Worm (Caenorhabditis elegans): ENCODE data around the gene srg-22.

ce11 chrII:3065086-3065485, 28.2 kb downstream of the srg-22 start:
- TF ChIP-seq lsy-12 (tag; optimal IDR thresholded peaks at IDR 0.05) (no peak), pha-4 (tag; optimal IDR thresholded peaks at IDR 0.05) (no peak), nhr-237 (tag; optimal IDR thresholded peaks at IDR 0.05) (no peak), nhr-77 (tag; optimal IDR thresholded peaks at IDR 0.05) (no peak), aly-2 (tag; optimal IDR thresholded peaks at IDR 0.05) (no peak), ceh-82 (tag; optimal IDR thresholded peaks at IDR 0.05) (no peak), nhr-23 (tag; optimal IDR thresholded peaks at IDR 0.05) (no peak), lin-15B (tag; optimal IDR thresholded peaks at IDR 0.05) (no peak), skn-1 (tag; optimal IDR thresholded peaks at IDR 0.05) (no peak), elt-1 (tag; optimal IDR thresholded peaks at IDR 0.05) (no peak), daf-12 (tag; optimal IDR thresholded peaks at IDR 0.05) (no peak), R02D3.7 (tag; optimal IDR thresholded peaks at IDR 0.05) (no peak), nhr-76 (tag; optimal IDR thresholded peaks at IDR 0.05) (no peak)
